Worm (Caenorhabditis elegans): ENCODE data around the gene F13A7.1.

F13A7.1 gene

ce11 chrV:16403974-16404373 is 26.2 kb upstream of the F13A7.1 start, which contains the start of gene syp-1:
Gene syp-1, plus strand, starts transcription at chrV:16404274.
- no peak for TF ChIP-seq zag-1 (tag; optimal IDR thresholded peaks at IDR 0.05)
- TF ChIP-seq nhr-12 (tag; optimal IDR thresholded peaks at IDR 0.05): no peak

ce11 chrV:16401519-16401918 is 23.8 kb upstream of the F13A7.1 start, which contains the start of gene F13A7.14:
Gene F13A7.14, plus strand, starts transcription at chrV:16401891.
- no peak for TF ChIP-seq ces-1 (GFP tag; optimal IDR thresholded peaks at IDR 0.05)
- TF ChIP-seq alr-1 (tag; optimal IDR thresholded peaks at IDR 0.05; ENCODE audit: borderline replicate concordance): no peak
- TF ChIP-seq sup-37 (GFP tag; optimal IDR thresholded peaks at IDR 0.05): peak; percentile 85
- peak; percentile 66 for TF ChIP-seq lin-13 (GFP tag; optimal IDR thresholded peaks at IDR 0.05)
- peak; percentile 78 for TF ChIP-seq lin-39 (tag; optimal IDR thresholded peaks at IDR 0.05)
- peak; percentile 96 for TF ChIP-seq dsc-1 (tag; optimal IDR thresholded peaks at IDR 0.05)
- TF ChIP-seq nhr-77 (tag; optimal IDR thresholded peaks at IDR 0.05): peak; percentile 1
- TF ChIP-seq nhr-19 (GFP tag; conservative IDR thresholded peaks at IDR 0.05): peak; percentile 91
- peak; percentile 95 for TF ChIP-seq nhr-47 (tag; optimal IDR thresholded peaks at IDR 0.05)
- TF ChIP-seq nhr-76 (tag; optimal IDR thresholded peaks at IDR 0.05): no peak
- peak; percentile 76 for TF ChIP-seq C16A3.4 (tag; optimal IDR thresholded peaks at IDR 0.05)
- no peak for TF ChIP-seq hpl-2 (GFP tag; optimal IDR thresholded peaks at IDR 0.05)
- TF ChIP-seq nhr-20 (tag; optimal IDR thresholded peaks at IDR 0.05): peak; percentile 92
- TF ChIP-seq ceh-88 (GFP tag; IDR thresholded peaks at IDR 0.05): peak; percentile 71
- peak; percentile 82 for TF ChIP-seq isw-1 (GFP tag; IDR thresholded peaks at IDR 0.05)
- no peak for TF ChIP-seq nhr-28 (tag; optimal IDR thresholded peaks at IDR 0.05)
- TF ChIP-seq mef-2 (tag; optimal IDR thresholded peaks at IDR 0.05): no peak
- TF ChIP-seq fos-1 (tag; optimal IDR thresholded peaks at IDR 0.05): no peak
- peak; percentile 91 for TF ChIP-seq unc-98 (GFP tag; IDR thresholded peaks at IDR 0.05)
- TF ChIP-seq nhr-90 (tag; optimal IDR thresholded peaks at IDR 0.05; ENCODE audit: poor library complexity): peak; percentile 97
- TF ChIP-seq ceh-8 (GFP tag; optimal IDR thresholded peaks at IDR 0.05): peak; percentile 61
- TF ChIP-seq nhr-84 (tag; optimal IDR thresholded peaks at IDR 0.05): no peak
- peak; percentile 96 for TF ChIP-seq tbx-2 (tag; optimal IDR thresholded peaks at IDR 0.05)
- TF ChIP-seq elt-3 (tag; optimal IDR thresholded peaks at IDR 0.05): peak in 2 of 6 experiments; percentile 29 to 87
- no peak for TF ChIP-seq unc-30 (tag; optimal IDR thresholded peaks at IDR 0.05)
- TF ChIP-seq ceh-90 (tag; optimal IDR thresholded peaks at IDR 0.05): peak; percentile 95
- peak; percentile 80 for TF ChIP-seq zip-4 (GFP tag; optimal IDR thresholded peaks at IDR 0.05)
- TF ChIP-seq egl-13 (tag; optimal IDR thresholded peaks at IDR 0.05): peak; percentile 94
- peak; percentile 32 for TF ChIP-seq ceh-63 (GFP tag; optimal IDR thresholded peaks at IDR 0.05)
- peak; percentile 82 for TF ChIP-seq hlh-4 (tag; optimal IDR thresholded peaks at IDR 0.05)
- TF ChIP-seq grh-1 (GFP tag; IDR thresholded peaks at IDR 0.05): peak; percentile 86
- TF ChIP-seq pag-3 (tag; optimal IDR thresholded peaks at IDR 0.05; ENCODE audit: borderline replicate concordance, insufficient read depth): no peak
- peak; percentile 67 for TF ChIP-seq hlh-17 (GFP tag; optimal IDR thresholded peaks at IDR 0.05; ENCODE audit: borderline replicate concordance)
- peak; percentile 79 for TF ChIP-seq unc-130 (tag; optimal IDR thresholded peaks at IDR 0.05)
- TF ChIP-seq lir-3 (tag; optimal IDR thresholded peaks at IDR 0.05; ENCODE audit: poor library complexity): peak; percentile 96
- TF ChIP-seq mep-1 (tag; optimal IDR thresholded peaks at IDR 0.05): peak; percentile 79
- TF ChIP-seq Y116A8C.19 (tag; optimal IDR thresholded peaks at IDR 0.05; ENCODE audit: borderline replicate concordance): peak; percentile 83
- peak in 1 of 2 experiments; percentile 47 for TF ChIP-seq mdl-1 (tag; optimal IDR thresholded peaks at IDR 0.05)
- TF ChIP-seq aly-2 (tag; optimal IDR thresholded peaks at IDR 0.05): no peak
- TF ChIP-seq F16B12.6 (tag; optimal IDR thresholded peaks at IDR 0.05): peak; percentile 15
- no peak for TF ChIP-seq pqm-1 (tag; optimal IDR thresholded peaks at IDR 0.05)
- TF ChIP-seq fkh-8 (tag; optimal IDR thresholded peaks at IDR 0.05): peak; percentile 77
- no peak for TF ChIP-seq ets-5 (GFP tag; IDR thresholded peaks at IDR 0.05)
- TF ChIP-seq C34B4.2 (tag; optimal IDR thresholded peaks at IDR 0.05): no peak
- peak; percentile 54 for TF ChIP-seq jun-1 (tag; optimal IDR thresholded peaks at IDR 0.05)
- TF ChIP-seq rnt-1 (tag; optimal IDR thresholded peaks at IDR 0.05): peak; percentile 99
- no peak for TF ChIP-seq ama-1 (optimal IDR thresholded peaks at IDR 0.05)
- TF ChIP-seq unc-62 (GFP tag; optimal IDR thresholded peaks at IDR 0.05): no peak
- peak; percentile 94 for TF ChIP-seq pax-3 (tag; optimal IDR thresholded peaks at IDR 0.05)

All from whole organism, L1 larva.